Worm (Caenorhabditis elegans) whole organism, young adult: ENCODE data around the gene jac-1.

Source experiments
- B0261.1 ChIP-seq: sonication (generic microtip); optimal IDR thresholded peaks from 2 replicates; lab custom pipeline; 2016; ENCODE audit warnings: mild to moderate bottlenecking, missing genetic modification characterization, moderate library complexity, missing compliant biosample characterization
- C06A6.2 ChIP-seq: fragments of 200-800 bp; sonication (Bioruptor generic); conservative IDR thresholded peaks from 2 replicates; pipeline ENCODE4 v1.3.6; 2022; ENCODE audit warnings: missing genetic modification characterization, missing compliant biosample characterization
- D2030.7 ChIP-seq: fragments of 200-800 bp; sonication (Bioruptor generic); IDR thresholded peaks from 2 replicates; pipeline ENCODE4 v1.3.6; 2022; ENCODE audit warnings: missing genetic modification reagents, missing genetic modification characterization, missing compliant biosample characterization
- F10E7.11 ChIP-seq: sonication (generic microtip); optimal IDR thresholded peaks from 2 replicates; lab custom pipeline; 2017; ENCODE audit warnings: mild to moderate bottlenecking, missing genetic modification characterization, moderate library complexity, missing compliant biosample characterization
- F23B12.7 ChIP-seq: sonication (generic microtip); optimal IDR thresholded peaks from 2 replicates; lab custom pipeline; 2017; ENCODE audit warnings: missing genetic modification characterization, mild to moderate bottlenecking, missing compliant biosample characterization, antibody characterized with exemption, moderate library complexity; ENCODE audit not compliant: insufficient read depth
- F37B4.10 ChIP-seq: fragments of 200-800 bp; sonication (Bioruptor generic); IDR thresholded peaks from 2 replicates; pipeline ENCODE4 v1.3.6; 2022; ENCODE audit warnings: missing genetic modification characterization, missing compliant biosample characterization
- F49E8.2 ChIP-seq: sonication (generic microtip); optimal IDR thresholded peaks from 3 replicates; lab custom pipeline; 2017; ENCODE audit warnings: missing genetic modification characterization, mild to moderate bottlenecking, missing compliant biosample characterization, antibody characterized with exemption, moderate library complexity; ENCODE audit not compliant: insufficient read depth
- F57C9.4 ChIP-seq: sonication (generic microtip); optimal IDR thresholded peaks from 2 replicates; lab custom pipeline; 2017; ENCODE audit warnings: mild to moderate bottlenecking, missing genetic modification characterization, missing compliant biosample characterization
- K11D2.4 ChIP-seq: fragments of 200-800 bp; sonication (Bioruptor generic); IDR thresholded peaks from 2 replicates; pipeline ENCODE4 v1.3.6; 2022; ENCODE audit warnings: missing genetic modification reagents, missing genetic modification characterization, missing compliant biosample characterization
- Y56A3A.18 ChIP-seq: fragments of 200-800 bp; sonication (Bioruptor generic); IDR thresholded peaks from 2 replicates; pipeline ENCODE4 v1.3.6; 2022; ENCODE audit warnings: missing genetic modification reagents, missing genetic modification characterization, missing compliant biosample characterization
- Y67H2A.10 ChIP-seq: fragments of 200-800 bp; sonication (Bioruptor generic); conservative IDR thresholded peaks from 2 replicates; pipeline ENCODE4 v1.3.6; 2022; ENCODE audit warnings: missing genetic modification reagents, missing genetic modification characterization, missing compliant biosample characterization
- Y79H2A.3 ChIP-seq: fragments of 200-800 bp; sonication (Bioruptor generic); conservative IDR thresholded peaks from 2 replicates; pipeline ENCODE4 v1.3.6; 2022; ENCODE audit warnings: missing genetic modification reagents, missing genetic modification characterization, missing compliant biosample characterization
- Y95B8A.8 ChIP-seq: fragments of 200-800 bp; sonication (Bioruptor generic); IDR thresholded peaks from 2 replicates; pipeline ENCODE4 v1.3.6; 2022; ENCODE audit warnings: missing genetic modification reagents, missing genetic modification characterization, missing compliant biosample characterization
- akir-1 ChIP-seq: fragments of 200-800 bp; sonication (Bioruptor generic); optimal IDR thresholded peaks from 2 replicates; lab custom pipeline; 2018; ENCODE audit warnings: mild to moderate bottlenecking, missing genetic modification characterization, moderate library complexity, missing compliant biosample characterization
- aptf-3 ChIP-seq: fragments of 200-800 bp; sonication (Bioruptor generic); IDR thresholded peaks from 2 replicates; pipeline ENCODE4 v1.3.6; 2022; ENCODE audit warnings: missing genetic modification characterization, missing compliant biosample characterization
- attf-6 ChIP-seq: fragments of 200-800 bp; sonication (Bioruptor generic); IDR thresholded peaks from 2 replicates; pipeline ENCODE4 v1.3.6; 2022; ENCODE audit warnings: missing genetic modification reagents, missing genetic modification characterization, missing compliant biosample characterization
- cebp-2 ChIP-seq: fragments of 200-800 bp; sonication (Bioruptor generic); IDR thresholded peaks from 2 replicates; pipeline ENCODE4 v1.3.6; 2022; ENCODE audit warnings: missing genetic modification characterization, missing compliant biosample characterization
- ceh-58 ChIP-seq: fragments of 200-800 bp; sonication (Bioruptor generic); IDR thresholded peaks from 2 replicates; pipeline ENCODE4 v1.3.6; 2022; ENCODE audit warnings: missing genetic modification characterization, missing compliant biosample characterization
- ceh-91 ChIP-seq: fragments of 200-800 bp; sonication (Bioruptor generic); IDR thresholded peaks from 2 replicates; pipeline ENCODE4 v1.3.6; 2022; ENCODE audit warnings: missing genetic modification reagents, missing genetic modification characterization, missing compliant biosample characterization
- chd-7 ChIP-seq: sonication (generic microtip); optimal IDR thresholded peaks from 2 replicates; lab custom pipeline; 2016; ENCODE audit warnings: mild to moderate bottlenecking, missing genetic modification characterization, moderate library complexity, missing compliant biosample characterization
- dox-1 ChIP-seq: fragments of 200-800 bp; sonication (Bioruptor generic); IDR thresholded peaks from 2 replicates; pipeline ENCODE4 v1.3.6; 2022; ENCODE audit warnings: missing genetic modification reagents, missing genetic modification characterization, missing compliant biosample characterization
- ets-4 ChIP-seq: fragments of 200-800 bp; sonication (Bioruptor generic); optimal IDR thresholded peaks from 2 replicates; lab custom pipeline; 2018; ENCODE audit warnings: mild to moderate bottlenecking, missing genetic modification characterization, missing compliant biosample characterization
- hlh-26 ChIP-seq: fragments of 200-800 bp; sonication (Bioruptor generic); conservative IDR thresholded peaks from 2 replicates; pipeline ENCODE4 v1.3.6; 2022; ENCODE audit warnings: missing genetic modification reagents, missing genetic modification characterization, missing compliant biosample characterization
- hsf-1 ChIP-seq: fragments of 200-800 bp; sonication (Bioruptor generic); IDR thresholded peaks from 2 replicates; pipeline ENCODE4 v1.3.6; 2022; ENCODE audit warnings: missing genetic modification reagents, missing genetic modification characterization, missing compliant biosample characterization
- lin-26 ChIP-seq: fragments of 200-800 bp; sonication (Bioruptor generic); IDR thresholded peaks from 2 replicates; pipeline ENCODE4 v1.3.6; 2022; ENCODE audit warnings: missing genetic modification reagents, missing genetic modification characterization, missing compliant biosample characterization
- mcd-1 ChIP-seq: fragments of 200-800 bp; sonication (Bioruptor generic); IDR thresholded peaks from 2 replicates; pipeline ENCODE4 v1.3.6; 2022; ENCODE audit warnings: missing genetic modification reagents, missing genetic modification characterization, missing compliant biosample characterization
- mel-28 ChIP-seq: sonication (generic microtip); optimal IDR thresholded peaks from 2 replicates; lab custom pipeline; 2016; ENCODE audit warnings: borderline replicate concordance, mild to moderate bottlenecking, missing genetic modification characterization, missing compliant biosample characterization
- mes-4 ChIP-seq: sonication (generic microtip); optimal IDR thresholded peaks from 2 replicates; lab custom pipeline; 2016; ENCODE audit warnings: missing genotype, missing genetic modification characterization, missing compliant biosample characterization
- nfya-2 ChIP-seq: fragments of 200-800 bp; sonication (Bioruptor generic); IDR thresholded peaks from 2 replicates; pipeline ENCODE4 v1.3.6; 2022; ENCODE audit warnings: missing genetic modification reagents, missing genetic modification characterization, missing compliant biosample characterization
- nhr-179 ChIP-seq: sonication (generic microtip); optimal IDR thresholded peaks from 2 replicates; lab custom pipeline; 2016; ENCODE audit warnings: mild to moderate bottlenecking, missing genetic modification characterization, missing compliant biosample characterization
- nhr-27 ChIP-seq: fragments of 200-800 bp; sonication (Bioruptor generic); optimal IDR thresholded peaks from 2 replicates; lab custom pipeline; 2018; ENCODE audit warnings: mild to moderate bottlenecking, missing genetic modification characterization, moderate library complexity, missing compliant biosample characterization
- rec-8 ChIP-seq, 2 experiments: sonication (generic microtip); optimal IDR thresholded peaks; 2 replicates each; lab custom pipeline; 2016; ENCODE audit warnings: mild to moderate bottlenecking in 2 of 2, missing genetic modification characterization in 2 of 2, missing genetic modification reagents in 2 of 2, missing genotype in 2 of 2, missing biosample characterization in 1 of 2, missing compliant biosample characterization in 1 of 2, moderate library complexity in 1 of 2
- repo-1 ChIP-seq: sonication (generic microtip); optimal IDR thresholded peaks from 2 replicates; lab custom pipeline; 2017; ENCODE audit warnings: mild to moderate bottlenecking, missing genetic modification characterization, missing compliant biosample characterization
- snpc-3.4 ChIP-seq: sonication (generic microtip); optimal IDR thresholded peaks from 2 replicates; lab custom pipeline; 2017; ENCODE audit warnings: missing genetic modification characterization, mild to moderate bottlenecking, missing compliant biosample characterization, antibody characterized with exemption, moderate library complexity, missing genotype, missing genetic modification reagents
- snpc-4 ChIP-seq, 5 experiments: fragments of 150-350 bp in 1 of 5; sonication (generic microtip) in 4 of 5; optimal IDR thresholded peaks; 2 replicates each; lab custom pipeline; 2014 to 2018; ENCODE audit warnings: missing genetic modification characterization in 5 of 5, missing biosample characterization in 3 of 5, antibody characterized with exemption in 2 of 5, mild to moderate bottlenecking in 2 of 5, missing compliant biosample characterization in 2 of 5, missing genotype in 2 of 5, moderate library complexity in 2 of 5, missing genetic modification reagents in 1 of 5
- tbp1 ChIP-seq: fragments of 200-800 bp; sonication (Bioruptor generic); optimal IDR thresholded peaks from 2 replicates; lab custom pipeline; 2018; ENCODE audit warnings: mild to moderate bottlenecking, missing genetic modification characterization, missing compliant biosample characterization
- tbx-9 ChIP-seq: sonication (generic microtip); optimal IDR thresholded peaks from 2 replicates; lab custom pipeline; 2016; ENCODE audit warnings: borderline replicate concordance, missing genetic modification characterization, inconsistent platforms, missing compliant biosample characterization
- xnd-1 ChIP-seq: sonication (generic microtip); optimal IDR thresholded peaks from 2 replicates; lab custom pipeline; 2016; ENCODE audit warnings: missing genotype, missing genetic modification reagents, missing genetic modification characterization, missing compliant biosample characterization
- ztf-6 ChIP-seq: fragments of 200-800 bp; sonication (Bioruptor generic); IDR thresholded peaks from 2 replicates; pipeline ENCODE4 v1.3.6; 2022; ENCODE audit warnings: missing genetic modification reagents, missing genetic modification characterization, missing compliant biosample characterization

jac-1 gene

DNA sequence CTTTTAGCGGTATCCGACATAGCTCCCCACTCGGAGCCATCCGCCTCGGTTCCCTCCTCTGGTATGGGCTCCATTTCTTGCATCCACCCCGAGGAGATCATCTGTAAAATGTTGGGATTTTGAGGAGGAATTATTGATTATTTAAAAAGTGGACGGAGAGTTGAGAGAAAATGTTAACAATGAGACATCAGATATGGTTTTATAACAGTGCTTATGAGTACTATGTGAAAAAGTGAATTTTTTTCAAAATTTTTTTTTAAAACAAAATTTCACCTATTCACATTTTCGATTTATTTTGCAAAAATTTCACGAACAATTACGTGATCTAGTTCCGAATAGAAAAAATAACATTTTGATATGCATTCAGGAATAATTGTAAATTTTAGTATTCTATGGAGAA lies at the start of gene jac-1:
TSS of gene jac-1 (minus strand) at position 101 of the 400 bp plus-strand sequence.
- TF ChIP-seq mcd-1 (GFP tag; lab: Robert Waterston, UW) (no peak), K11D2.4 (GFP tag; lab: Robert Waterston, UW) (no peak), B0261.1 (tag; lab: Kevin White, UChicago) (no peak), akir-1 (no peak), F37B4.10 (GFP tag; lab: Robert Waterston, UW) (no peak), Y95B8A.8 (GFP tag; lab: Robert Waterston, UW) (no peak), xnd-1 (tag; lab: Kevin White, UChicago) (no peak), ceh-58 (GFP tag; lab: Robert Waterston, UW) (no peak), Y79H2A.3 (no peak), chd-7 (tag; lab: Kevin White, UChicago) (no peak), rec-8 (tag; optimal IDR thresholded peaks at IDR 0.05; lab: Kevin White, UChicago) (no peak)
- TF ChIP-seq, all 124 proteins: peak for 0

DNA sequence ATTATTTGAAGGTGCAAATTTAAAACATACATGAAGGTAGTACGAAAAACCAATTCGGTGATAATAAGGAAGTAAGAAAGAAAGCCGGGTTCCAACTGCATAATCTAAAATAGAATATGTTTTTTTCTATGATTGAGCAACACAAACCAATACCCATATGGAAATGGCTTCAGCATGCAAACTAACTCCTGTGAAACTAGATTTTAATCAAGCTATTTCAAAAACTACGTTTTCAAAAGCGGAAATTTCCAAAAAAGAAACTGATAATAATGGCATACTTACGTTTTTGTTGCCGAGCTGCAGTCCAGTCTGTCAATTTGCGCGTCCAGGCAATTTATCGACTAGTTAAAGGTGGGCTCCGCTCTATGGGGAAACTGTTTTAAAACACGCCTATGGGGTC lies 40.7 kb upstream of the jac-1 start, which contains the start of gene Y105C5B.1418:
TSS of gene Y105C5B.1418 (minus strand) at position 101 of the 400 bp plus-strand sequence.
- TF ChIP-seq nfya-2 (no peak), D2030.7 (GFP tag; lab: Robert Waterston, UW) (no peak), nhr-179 (tag; lab: Kevin White, UChicago) (no peak), tbx-9 (no peak), snpc-4 (GFP tag; optimal IDR thresholded peaks at IDR 0.05; lab: Kevin White, UChicago) (no peak), snpc-4 (tag; optimal IDR thresholded peaks at IDR 0.05; lab: Kevin White, UChicago) (no peak), ztf-6 (GFP tag; lab: Robert Waterston, UW) (no peak)

DNA sequence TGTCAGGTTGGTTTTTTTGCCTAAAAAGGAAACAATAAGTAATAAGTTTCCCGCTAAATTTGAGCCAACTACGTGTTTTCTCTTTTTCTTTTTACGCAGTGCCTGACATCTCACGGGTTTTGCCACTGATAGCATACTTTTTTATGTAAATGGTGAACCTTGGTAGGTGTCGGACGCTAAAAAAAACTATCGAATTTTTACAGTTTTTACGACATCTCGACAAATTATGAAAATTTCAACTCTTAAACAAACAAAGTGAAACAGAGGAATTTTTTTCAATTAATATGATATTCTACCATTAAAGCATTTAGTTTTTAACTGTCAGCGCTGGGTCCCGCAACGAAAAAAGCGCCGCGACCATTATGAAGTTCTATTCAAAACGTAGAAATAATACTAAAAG lies 33.8 kb upstream of the jac-1 start:
- no peak for TF ChIP-seq ets-4 (GFP tag; lab: Kevin White, UChicago)
- TF ChIP-seq snpc-4 (GFP tag; optimal IDR thresholded peaks at IDR 0.05; lab: Kevin White, UChicago): no peak
- TF ChIP-seq snpc-4 (tag; optimal IDR thresholded peaks at IDR 0.05; lab: Kevin White, UChicago): peak in 2 of 4 experiments; percentile 37 to 65
- 0 out of 2 replicates have a peak, but pooled peaks have one; percentile 52 for TF ChIP-seq attf-6 (GFP tag; lab: Robert Waterston, UW)

DNA sequence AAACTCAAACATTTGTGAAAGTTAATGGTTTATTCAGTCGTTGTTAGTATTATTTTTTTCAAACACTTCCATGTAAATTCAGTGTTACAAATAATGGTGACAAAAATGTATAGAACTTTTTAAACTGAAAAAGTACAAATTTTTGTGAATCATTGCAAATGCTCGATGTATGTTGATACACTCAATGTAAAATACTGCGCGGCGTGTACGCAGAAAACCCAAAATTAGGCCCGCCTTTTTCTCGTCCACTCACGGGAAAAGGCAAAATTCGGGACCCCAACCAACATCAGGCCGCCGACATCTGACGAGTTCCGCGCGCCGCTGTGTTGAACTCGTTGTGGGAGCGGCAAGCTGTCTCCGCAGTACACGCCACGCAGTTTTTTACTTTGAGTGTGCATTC lies 32.8 kb upstream of the jac-1 start:
- TF ChIP-seq snpc-4 (GFP tag; optimal IDR thresholded peaks at IDR 0.05; lab: Kevin White, UChicago) (no peak), snpc-4 (tag; optimal IDR thresholded peaks at IDR 0.05; lab: Kevin White, UChicago) (peak in 2 of 4 experiments; percentile 31 to 85), lin-26 (GFP tag; lab: Robert Waterston, UW) (no peak), dox-1 (GFP tag; lab: Robert Waterston, UW) (no peak), aptf-3 (GFP tag; lab: Robert Waterston, UW) (no peak), F49E8.2 (tag; lab: Kevin White, UChicago) (no peak), attf-6 (GFP tag; lab: Robert Waterston, UW) (peak; percentile 78)
- TF ChIP-seq, all 124 proteins: peak for 2

DNA sequence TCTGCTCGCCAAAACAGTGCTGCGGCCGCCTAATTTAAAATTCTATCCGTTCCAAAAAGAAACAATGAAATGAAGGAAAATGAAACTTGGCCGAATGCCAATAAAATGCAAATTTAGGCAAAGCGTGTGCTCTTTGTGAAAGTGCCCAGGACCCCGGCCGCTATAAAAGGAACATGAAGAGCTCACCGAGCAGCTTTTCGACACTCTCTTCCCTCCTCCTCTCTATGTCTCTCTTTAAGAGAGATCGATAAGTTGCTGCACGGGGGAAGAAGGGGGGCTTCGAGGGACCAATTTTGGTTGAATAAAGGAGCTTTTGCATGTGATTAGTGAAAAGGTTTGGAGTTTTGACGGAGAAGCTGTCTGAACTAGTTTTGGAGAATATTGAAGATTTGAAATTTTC lies 22.2 kb upstream of the jac-1 start:
- TF ChIP-seq Y56A3A.18 (GFP tag; lab: Robert Waterston, UW) (no peak), hlh-26 (GFP tag; lab: Robert Waterston, UW) (no peak), cebp-2 (no peak), aptf-3 (GFP tag; lab: Robert Waterston, UW) (no peak), hsf-1 (GFP tag; lab: Robert Waterston, UW) (no peak), mes-4 (no peak), ceh-91 (GFP tag; lab: Robert Waterston, UW) (no peak), repo-1 (tag; lab: Kevin White, UChicago) (no peak), D2030.7 (GFP tag; lab: Robert Waterston, UW) (no peak), F10E7.11 (tag; lab: Kevin White, UChicago) (no peak), F23B12.7 (no peak), mel-28 (no peak), C06A6.2 (GFP tag; lab: Robert Waterston, UW) (no peak), F57C9.4 (tag; lab: Kevin White, UChicago) (no peak), tbp1 (GFP tag; lab: Kevin White, UChicago) (no peak), attf-6 (GFP tag; lab: Robert Waterston, UW) (no peak), nhr-27 (tag; lab: Kevin White, UChicago) (no peak), snpc-3.4 (tag; lab: Kevin White, UChicago) (no peak), Y67H2A.10 (GFP tag; lab: Robert Waterston, UW) (no peak)
